Worm (Caenorhabditis elegans): ENCODE data around the gene Y50D7A.1.

DNA sequence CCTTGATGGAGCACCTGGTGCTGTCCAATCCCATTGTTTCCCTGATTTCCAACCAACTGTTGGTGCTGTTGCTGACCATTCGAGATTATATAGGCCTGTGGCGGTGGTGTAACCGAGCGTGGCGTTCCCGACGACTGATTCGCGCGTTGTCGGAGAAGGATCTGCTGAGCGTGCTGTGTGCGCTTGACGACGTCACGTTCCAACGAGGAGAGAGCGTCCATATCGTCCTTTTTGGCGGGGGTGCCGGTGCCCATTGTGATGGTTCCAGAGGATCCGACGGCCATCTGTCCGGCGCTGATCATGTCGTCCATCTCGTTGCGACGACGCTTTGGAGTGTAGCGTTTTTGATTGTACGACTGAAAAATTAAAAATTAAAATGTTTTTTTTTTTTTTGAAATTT lies 53.1 kb downstream of the Y50D7A.1 start:
- TF ChIP-seq fkh-10 (GFP tag; optimal IDR thresholded peaks at IDR 0.05) (no peak), nhr-77 (tag; optimal IDR thresholded peaks at IDR 0.05) (no peak), lin-39 (tag; optimal IDR thresholded peaks at IDR 0.05) (no peak)
